Worm (Caenorhabditis elegans) whole organism, L2 larva: ENCODE data around the gene zipt-15.

Experiments
- C34F6.9 ChIP-seq: fragments of 150-350 bp; optimal IDR thresholded peaks from 2 replicates; lab custom pipeline; 2014; ENCODE audit warnings: missing biosample characterization, missing genetic modification characterization
- F13H6.1 ChIP-seq: sonication (generic microtip); optimal IDR thresholded peaks from 2 replicates; lab custom pipeline; 2016; ENCODE audit warnings: missing genetic modification characterization, missing compliant biosample characterization
- R02D3.7 ChIP-seq: fragments of 150-350 bp; optimal IDR thresholded peaks from 2 replicates; lab custom pipeline; 2014; ENCODE audit warnings: missing biosample characterization, missing genetic modification characterization
- ZK546.5 ChIP-seq: sonication (generic microtip); optimal IDR thresholded peaks from 2 replicates; lab custom pipeline; 2017; ENCODE audit warnings: missing biosample characterization, missing genetic modification characterization
- aly-2 ChIP-seq: fragments of 150-350 bp; optimal IDR thresholded peaks from 2 replicates; lab custom pipeline; 2014; ENCODE audit warnings: missing biosample characterization, missing genetic modification characterization
- ama-1 ChIP-seq: fragments of 150-350 bp; optimal IDR thresholded peaks from 2 replicates; lab custom pipeline; 2018; ENCODE audit warnings: inconsistent platforms
- ceh-16 ChIP-seq: fragments of 150-350 bp; optimal IDR thresholded peaks from 2 replicates; lab custom pipeline; 2014; ENCODE audit warnings: missing biosample characterization, missing genetic modification characterization
- ceh-82 ChIP-seq: fragments of 150-350 bp; optimal IDR thresholded peaks from 2 replicates; lab custom pipeline; 2014; ENCODE audit warnings: missing biosample characterization, missing genetic modification characterization
- dmd-4 ChIP-seq: sonication (generic microtip); optimal IDR thresholded peaks from 2 replicates; lab custom pipeline; 2017; ENCODE audit warnings: missing biosample characterization, missing genetic modification characterization
- egl-27 ChIP-seq: sonication (generic microtip); optimal IDR thresholded peaks from 3 replicates; lab custom pipeline; 2017; ENCODE audit warnings: missing biosample characterization, missing genetic modification reagents, missing genetic modification characterization
- elt-1 ChIP-seq: fragments of 150-350 bp; optimal IDR thresholded peaks from 2 replicates; lab custom pipeline; 2014; ENCODE audit warnings: missing biosample characterization, missing genetic modification characterization
- fos-1 ChIP-seq: fragments of 150-350 bp; optimal IDR thresholded peaks from 2 replicates; lab custom pipeline; 2014; ENCODE audit warnings: missing biosample characterization, missing genetic modification characterization
- gmeb-1 ChIP-seq: fragments of 150-350 bp; optimal IDR thresholded peaks from 2 replicates; lab custom pipeline; 2014; ENCODE audit warnings: missing biosample characterization, missing genetic modification characterization
- lin-13 ChIP-seq: fragments of 150-350 bp; optimal IDR thresholded peaks from 2 replicates; lab custom pipeline; 2014; ENCODE audit warnings: missing biosample characterization, missing genetic modification reagents, missing genetic modification characterization
- lin-39 ChIP-seq: fragments of 150-350 bp; optimal IDR thresholded peaks from 2 replicates; lab custom pipeline; 2014; ENCODE audit warnings: missing biosample characterization, missing genetic modification reagents, missing genetic modification characterization
- lsy-2 ChIP-seq, 2 experiments: fragments of 150-350 bp in 1 of 2; sonication (generic microtip) in 1 of 2; optimal IDR thresholded peaks; 2 replicates each; lab custom pipeline; 2014 to 2017; ENCODE audit warnings: missing biosample characterization in 2 of 2, missing genetic modification characterization in 2 of 2
- mbf-1 ChIP-seq: sonication (generic microtip); optimal IDR thresholded peaks from 2 replicates; lab custom pipeline; 2017; ENCODE audit warnings: missing biosample characterization, missing genetic modification characterization
- mdl-1 ChIP-seq, 2 experiments: fragments of 150-350 bp in 1 of 2; sonication (generic microtip) in 1 of 2; optimal IDR thresholded peaks; 2 replicates each; lab custom pipeline; 2017; ENCODE audit warnings: missing biosample characterization in 2 of 2, missing genetic modification characterization in 2 of 2
- nhr-10 ChIP-seq: sonication (generic microtip); optimal IDR thresholded peaks from 2 replicates; lab custom pipeline; 2017; ENCODE audit warnings: missing biosample characterization, missing genetic modification characterization
- nhr-11 ChIP-seq: fragments of 150-350 bp; optimal IDR thresholded peaks from 2 replicates; lab custom pipeline; 2014; ENCODE audit warnings: missing biosample characterization, missing genetic modification characterization
- nhr-12 ChIP-seq: fragments of 150-350 bp; optimal IDR thresholded peaks from 2 replicates; lab custom pipeline; 2014; ENCODE audit warnings: missing biosample characterization, missing genetic modification characterization
- nhr-129 ChIP-seq: fragments of 150-350 bp; optimal IDR thresholded peaks from 2 replicates; lab custom pipeline; 2014; ENCODE audit warnings: missing biosample characterization, missing genetic modification characterization
- nhr-23 ChIP-seq: fragments of 150-350 bp; optimal IDR thresholded peaks from 2 replicates; lab custom pipeline; 2014; ENCODE audit warnings: missing biosample characterization, missing genetic modification reagents, missing genetic modification characterization
- nhr-237 ChIP-seq: fragments of 150-350 bp; optimal IDR thresholded peaks from 2 replicates; lab custom pipeline; 2014; ENCODE audit warnings: missing biosample characterization, missing genetic modification characterization
- nhr-25 ChIP-seq: fragments of 150-350 bp; sonication (generic microtip); optimal IDR thresholded peaks from 3 replicates; lab custom pipeline; 2014; ENCODE audit warnings: missing biosample characterization, missing genetic modification characterization
- nhr-6 ChIP-seq: fragments of 150-350 bp; optimal IDR thresholded peaks from 2 replicates; lab custom pipeline; 2014; ENCODE audit warnings: missing biosample characterization, missing genetic modification characterization
- nhr-77 ChIP-seq: fragments of 150-350 bp; optimal IDR thresholded peaks from 2 replicates; lab custom pipeline; 2014; ENCODE audit warnings: missing biosample characterization, missing genetic modification characterization
- sem-4 ChIP-seq: fragments of 150-350 bp; optimal IDR thresholded peaks from 2 replicates; lab custom pipeline; 2014; ENCODE audit warnings: missing biosample characterization, missing genetic modification reagents, missing genetic modification characterization
- sma-3 ChIP-seq: sonication (generic microtip); optimal IDR thresholded peaks from 2 replicates; lab custom pipeline; 2016; ENCODE audit warnings: missing genetic modification reagents, missing genetic modification characterization, missing compliant biosample characterization
- snpc-4 ChIP-seq: fragments of 150-350 bp; optimal IDR thresholded peaks from 2 replicates; lab custom pipeline; 2014; ENCODE audit warnings: missing biosample characterization, missing genetic modification characterization
- unc-39 ChIP-seq: fragments of 150-350 bp; optimal IDR thresholded peaks from 2 replicates; lab custom pipeline; 2014; ENCODE audit warnings: missing biosample characterization, missing genetic modification characterization
- unc-55 ChIP-seq: fragments of 150-350 bp; sonication (generic microtip); optimal IDR thresholded peaks from 3 replicates; lab custom pipeline; 2014; ENCODE audit warnings: missing biosample characterization, missing genetic modification reagents, missing genetic modification characterization
- unc-62 ChIP-seq: fragments of 150-350 bp; optimal IDR thresholded peaks from 2 replicates; lab custom pipeline; 2014; ENCODE audit warnings: missing biosample characterization, missing genetic modification reagents, missing genetic modification characterization
- zag-1 ChIP-seq: fragments of 150-350 bp; optimal IDR thresholded peaks from 2 replicates; lab custom pipeline; 2014; ENCODE audit warnings: missing biosample characterization, missing genetic modification characterization
- ztf-1 ChIP-seq: fragments of 200-800 bp; sonication (Bioruptor generic); conservative IDR thresholded peaks from 2 replicates; pipeline ENCODE4 v1.3.6; 2022; ENCODE audit warnings: missing genetic modification characterization, missing compliant biosample characterization
- ztf-11 ChIP-seq: sonication (generic microtip); optimal IDR thresholded peaks from 2 replicates; lab custom pipeline; 2017; ENCODE audit warnings: missing biosample characterization, missing genetic modification characterization
- ztf-4 ChIP-seq: fragments of 150-350 bp; optimal IDR thresholded peaks from 2 replicates; lab custom pipeline; 2014; ENCODE audit warnings: missing biosample characterization, missing genetic modification characterization

Gene zipt-15

ce11 chrIV:866828-867270 is 42.1 kb upstream of the zipt-15 start (continued):
- TF ChIP-seq nhr-25 (tag; lab: Kevin White, UChicago) (peak; percentile 55), elt-1 (no peak), egl-27 (tag; lab: Kevin White, UChicago) (peak; percentile 53), snpc-4 (tag; lab: Kevin White, UChicago) (peak; percentile 99), ama-1 (lab: Kevin White, UChicago) (peak; percentile 96), C34F6.9 (tag; lab: Kevin White, UChicago) (peak; percentile 35), R02D3.7 (tag; lab: Kevin White, UChicago) (peak; percentile 15), fos-1 (tag; lab: Kevin White, UChicago) (peak; percentile 76), ztf-1 (GFP tag; lab: Robert Waterston, UW) (no peak), dmd-4 (tag; lab: Kevin White, UChicago) (no peak), unc-39 (tag; lab: Kevin White, UChicago) (no peak), ztf-4 (no peak), unc-55 (GFP tag; lab: Kevin White, UChicago) (peak; percentile 58), nhr-77 (tag; lab: Kevin White, UChicago) (no peak)

ce11 chrIV:860810-861209 is 36.1 kb upstream of the zipt-15 start:
- no peak for TF ChIP-seq ZK546.5
- TF ChIP-seq nhr-23 (tag; lab: Kevin White, UChicago), result no peak
- no peak for TF ChIP-seq aly-2
- no peak for TF ChIP-seq nhr-237
- no peak for TF ChIP-seq egl-27 (tag; lab: Kevin White, UChicago)
- TF ChIP-seq gmeb-1, result no peak
- TF ChIP-seq sem-4, result no peak
- TF ChIP-seq fos-1 (tag; lab: Kevin White, UChicago), result no peak
- no peak for TF ChIP-seq ztf-11
- no peak for TF ChIP-seq nhr-6 (tag; lab: Kevin White, UChicago)
- TF ChIP-seq R02D3.7 (tag; lab: Kevin White, UChicago), result no peak
- TF ChIP-seq mbf-1, result no peak
- no peak for TF ChIP-seq nhr-10 (tag; lab: Kevin White, UChicago)
- no peak for TF ChIP-seq mdl-1 (tag; optimal IDR thresholded peaks at IDR 0.05; lab: Kevin White, UChicago)
- TF ChIP-seq ama-1 (lab: Kevin White, UChicago), result no peak
- TF ChIP-seq elt-1, result no peak
- TF ChIP-seq nhr-25 (tag; lab: Kevin White, UChicago), result no peak
- no peak for TF ChIP-seq ztf-1 (GFP tag; lab: Robert Waterston, UW)
- TF ChIP-seq unc-62, result no peak
- no peak for TF ChIP-seq ceh-16

ce11 chrIV:858630-859029 is 33.9 kb upstream of the zipt-15 start, which contains the start of gene Y55F3BR.2:
TSS of gene Y55F3BR.2 (plus strand) at chrIV:858930.
- TF ChIP-seq nhr-77 (tag; lab: Kevin White, UChicago), result no peak
- no peak for TF ChIP-seq unc-39 (tag; lab: Kevin White, UChicago)
- no peak for TF ChIP-seq sem-4
- TF ChIP-seq, all 48 proteins: peak for 0

ce11 chrIV:856038-856437 is 31.3 kb upstream of the zipt-15 start:
- TF ChIP-seq nhr-6 (tag; lab: Kevin White, UChicago) (no peak), lin-13 (GFP tag; lab: Kevin White, UChicago) (no peak), ztf-1 (GFP tag; lab: Robert Waterston, UW) (no peak), unc-39 (tag; lab: Kevin White, UChicago) (no peak), lin-39 (tag; lab: Kevin White, UChicago) (no peak), fos-1 (tag; lab: Kevin White, UChicago) (no peak), mbf-1 (no peak), ztf-11 (no peak), sma-3 (GFP tag; lab: Kevin White, UChicago) (no peak), nhr-12 (tag; lab: Kevin White, UChicago) (no peak), nhr-129 (tag; lab: Kevin White, UChicago) (no peak), unc-62 (no peak), nhr-11 (no peak), ZK546.5 (no peak), F13H6.1 (tag; lab: Kevin White, UChicago) (no peak), elt-1 (no peak), sem-4 (no peak)
- TF ChIP-seq, all 48 proteins: peak for 0

- no peak for TF ChIP-seq ceh-82 (tag; lab: Kevin White, UChicago)
- TF ChIP-seq ztf-11, result no peak
- TF ChIP-seq lsy-2 (tag; optimal IDR thresholded peaks at IDR 0.05; lab: Kevin White, UChicago), result no peak
- TF ChIP-seq sem-4, result no peak
- TF ChIP-seq fos-1 (tag; lab: Kevin White, UChicago), result peak; percentile 87
- TF ChIP-seq zag-1 (tag; lab: Kevin White, UChicago), result no peak
- TF ChIP-seq gmeb-1, result no peak
- no peak for TF ChIP-seq nhr-25 (tag; lab: Kevin White, UChicago)
- TF ChIP-seq, all 48 proteins: peak for 1
Observed at ce11 chrIV:855483-855882, 30.7 kb upstream of the zipt-15 start.
